Worm (Caenorhabditis elegans) whole organism, young adult: ENCODE measurements around the gene gos-28.

Experiments used
- B0019.2 ChIP-seq: fragments of 200-800 bp; sonication (Bioruptor generic); conservative IDR thresholded peaks from 2 replicates; pipeline ENCODE4 v1.3.6; 2022; ENCODE audit warnings: missing genetic modification reagents, missing genetic modification characterization, missing compliant biosample characterization
- C17E4.6 ChIP-seq: fragments of 200-800 bp; sonication (Bioruptor generic); IDR thresholded peaks from 2 replicates; pipeline ENCODE4 v1.3.6; 2022; ENCODE audit warnings: missing genetic modification reagents, missing genetic modification characterization, missing compliant biosample characterization
- F22D6.2 ChIP-seq: sonication (generic microtip); optimal IDR thresholded peaks from 2 replicates; lab custom pipeline; 2016; ENCODE audit warnings: mild to moderate bottlenecking, missing genetic modification characterization, missing compliant biosample characterization
- F57A8.1 ChIP-seq: fragments of 200-800 bp; sonication (Bioruptor generic); optimal IDR thresholded peaks from 2 replicates; lab custom pipeline; 2018; ENCODE audit warnings: mild to moderate bottlenecking, missing genetic modification characterization, moderate library complexity, missing compliant biosample characterization
- Y95B8A.8 ChIP-seq: fragments of 200-800 bp; sonication (Bioruptor generic); IDR thresholded peaks from 2 replicates; pipeline ENCODE4 v1.3.6; 2022; ENCODE audit warnings: missing genetic modification reagents, missing genetic modification characterization, missing compliant biosample characterization
- ZK185.1 ChIP-seq: sonication (generic microtip); optimal IDR thresholded peaks from 2 replicates; lab custom pipeline; 2016; ENCODE audit warnings: mild to moderate bottlenecking, missing genetic modification characterization, missing compliant biosample characterization; ENCODE audit not compliant: poor library complexity, severe bottlenecking
- attf-5 ChIP-seq: fragments of 200-800 bp; sonication (Bioruptor generic); optimal IDR thresholded peaks from 2 replicates; lab custom pipeline; 2018; ENCODE audit warnings: mild to moderate bottlenecking, missing genetic modification characterization, missing compliant biosample characterization
- cebp-1 ChIP-seq, 2 experiments: fragments of 200-800 bp in 1 of 2; sonication (Bioruptor generic) in 1 of 2; sonication (generic microtip) in 1 of 2; IDR thresholded peaks in 1 of 2; optimal IDR thresholded peaks in 1 of 2; 2 replicates each; pipeline versions ENCODE4 v1.3.6 to Lab custom; 2017 to 2022; ENCODE audit warnings: missing compliant biosample characterization in 2 of 2, missing genetic modification characterization in 2 of 2, mild to moderate bottlenecking in 1 of 2, missing genetic modification reagents in 1 of 2, moderate library complexity in 1 of 2
- ceh-40 ChIP-seq: fragments of 200-800 bp; sonication (Bioruptor generic); IDR thresholded peaks from 2 replicates; pipeline ENCODE4 v1.3.6; 2022; ENCODE audit warnings: missing genetic modification characterization, missing compliant biosample characterization
- chd-7 ChIP-seq: sonication (generic microtip); optimal IDR thresholded peaks from 2 replicates; lab custom pipeline; 2016; ENCODE audit warnings: mild to moderate bottlenecking, missing genetic modification characterization, moderate library complexity, missing compliant biosample characterization
- dox-1 ChIP-seq: fragments of 200-800 bp; sonication (Bioruptor generic); IDR thresholded peaks from 2 replicates; pipeline ENCODE4 v1.3.6; 2022; ENCODE audit warnings: missing genetic modification reagents, missing genetic modification characterization, missing compliant biosample characterization
- dpff-1 ChIP-seq: sonication (generic microtip); optimal IDR thresholded peaks from 2 replicates; lab custom pipeline; 2017; ENCODE audit warnings: mild to moderate bottlenecking, missing genetic modification characterization, missing compliant biosample characterization
- egrh-3 ChIP-seq: fragments of 200-800 bp; sonication (Bioruptor generic); IDR thresholded peaks from 2 replicates; pipeline ENCODE4 v1.3.6; 2022; ENCODE audit warnings: missing genetic modification reagents, missing genetic modification characterization, missing compliant biosample characterization
- ekl-4 ChIP-seq: fragments of 200-800 bp; sonication (Bioruptor generic); IDR thresholded peaks from 2 replicates; pipeline ENCODE4 v1.3.6; 2022; ENCODE audit warnings: missing genetic modification reagents, missing genetic modification characterization, missing compliant biosample characterization
- fkh-3 ChIP-seq: sonication (generic microtip); optimal IDR thresholded peaks from 2 replicates; lab custom pipeline; 2016; ENCODE audit warnings: mild to moderate bottlenecking, missing genetic modification characterization, missing compliant biosample characterization
- lag-1 ChIP-seq: fragments of 200-800 bp; sonication (Bioruptor generic); IDR thresholded peaks from 2 replicates; pipeline ENCODE4 v1.3.6; 2022; ENCODE audit warnings: missing genetic modification reagents, missing genetic modification characterization, missing compliant biosample characterization
- lin-26 ChIP-seq: fragments of 200-800 bp; sonication (Bioruptor generic); IDR thresholded peaks from 2 replicates; pipeline ENCODE4 v1.3.6; 2022; ENCODE audit warnings: missing genetic modification reagents, missing genetic modification characterization, missing compliant biosample characterization
- lin-40 ChIP-seq: sonication (generic microtip); optimal IDR thresholded peaks from 2 replicates; lab custom pipeline; 2016; ENCODE audit warnings: missing genetic modification characterization, mild to moderate bottlenecking, missing compliant biosample characterization, missing genotype, missing genetic modification reagents
- lir-1 ChIP-seq: fragments of 200-800 bp; sonication (Bioruptor generic); conservative IDR thresholded peaks from 2 replicates; pipeline ENCODE4 v1.3.6; 2022; ENCODE audit warnings: missing genetic modification reagents, missing genetic modification characterization, missing compliant biosample characterization
- lsy-27 ChIP-seq: sonication (generic microtip); optimal IDR thresholded peaks from 2 replicates; lab custom pipeline; 2017; ENCODE audit warnings: missing genetic modification characterization, mild to moderate bottlenecking, missing compliant biosample characterization, antibody characterized with exemption, missing genotype, borderline replicate concordance; ENCODE audit not compliant: insufficient read depth
- madf-6 ChIP-seq: fragments of 200-800 bp; sonication (Bioruptor generic); IDR thresholded peaks from 2 replicates; pipeline ENCODE4 v1.3.6; 2022; ENCODE audit warnings: missing genetic modification reagents, missing genetic modification characterization, missing compliant biosample characterization
- madf-8 ChIP-seq: fragments of 200-800 bp; sonication (Bioruptor generic); conservative IDR thresholded peaks from 2 replicates; pipeline ENCODE4 v1.3.6; 2022; ENCODE audit warnings: missing genetic modification reagents, missing genetic modification characterization, missing compliant biosample characterization
- nfya-2 ChIP-seq: fragments of 200-800 bp; sonication (Bioruptor generic); IDR thresholded peaks from 2 replicates; pipeline ENCODE4 v1.3.6; 2022; ENCODE audit warnings: missing genetic modification reagents, missing genetic modification characterization, missing compliant biosample characterization
- nhr-120 ChIP-seq: fragments of 200-800 bp; sonication (Bioruptor generic); IDR thresholded peaks from 2 replicates; pipeline ENCODE4 v1.3.6; 2022; ENCODE audit warnings: missing genetic modification characterization, missing compliant biosample characterization
- nhr-90 ChIP-seq: sonication (generic microtip); optimal IDR thresholded peaks from 2 replicates; lab custom pipeline; 2016; ENCODE audit warnings: missing genotype, mild to moderate bottlenecking, missing genetic modification characterization, missing compliant biosample characterization
- pbrm-1 ChIP-seq: fragments of 200-800 bp; sonication (Bioruptor generic); IDR thresholded peaks from 2 replicates; pipeline ENCODE4 v1.3.6; 2022; ENCODE audit warnings: missing genetic modification reagents, missing genetic modification characterization, missing compliant biosample characterization
- rpc-1 ChIP-seq, 2 experiments: fragments of 150-350 bp in 1 of 2; sonication (generic microtip) in 1 of 2; optimal IDR thresholded peaks; 2 replicates each; lab custom pipeline; 2014 to 2018; ENCODE audit warnings: missing biosample characterization in 1 of 2, missing genetic modification characterization in 1 of 2, missing genetic modification reagents in 1 of 2, missing genotype in 1 of 2
- sdz-38 ChIP-seq: sonication (generic microtip); optimal IDR thresholded peaks from 2 replicates; lab custom pipeline; 2016; ENCODE audit warnings: missing genotype, missing genetic modification characterization, missing compliant biosample characterization
- snpc-1.1 ChIP-seq: sonication (generic microtip); optimal IDR thresholded peaks from 2 replicates; lab custom pipeline; 2017; ENCODE audit warnings: missing genetic modification characterization, mild to moderate bottlenecking, missing compliant biosample characterization, antibody characterized with exemption, moderate library complexity, missing genotype, missing genetic modification reagents; ENCODE audit not compliant: insufficient read depth
- snpc-1.3 ChIP-seq: sonication (generic microtip); optimal IDR thresholded peaks from 2 replicates; lab custom pipeline; 2017; ENCODE audit warnings: missing genetic modification characterization, mild to moderate bottlenecking, missing compliant biosample characterization, antibody characterized with exemption, moderate library complexity, missing genotype, missing genetic modification reagents; ENCODE audit not compliant: insufficient read depth
- sptf-2 ChIP-seq: fragments of 200-800 bp; sonication (Bioruptor generic); optimal IDR thresholded peaks from 2 replicates; lab custom pipeline; 2018; ENCODE audit warnings: mild to moderate bottlenecking, missing genetic modification characterization, missing compliant biosample characterization
- tbp1 ChIP-seq: fragments of 200-800 bp; sonication (Bioruptor generic); optimal IDR thresholded peaks from 2 replicates; lab custom pipeline; 2018; ENCODE audit warnings: mild to moderate bottlenecking, missing genetic modification characterization, missing compliant biosample characterization
- ztf-22 ChIP-seq: fragments of 200-800 bp; sonication (Bioruptor generic); optimal IDR thresholded peaks from 2 replicates; lab custom pipeline; 2018; ENCODE audit warnings: mild to moderate bottlenecking, missing genetic modification characterization, moderate library complexity, missing compliant biosample characterization
- ztf-3 ChIP-seq: fragments of 200-800 bp; sonication (Bioruptor generic); optimal IDR thresholded peaks from 2 replicates; lab custom pipeline; 2018; ENCODE audit warnings: mild to moderate bottlenecking, missing genetic modification characterization, missing compliant biosample characterization

The gos-28 gene

DNA sequence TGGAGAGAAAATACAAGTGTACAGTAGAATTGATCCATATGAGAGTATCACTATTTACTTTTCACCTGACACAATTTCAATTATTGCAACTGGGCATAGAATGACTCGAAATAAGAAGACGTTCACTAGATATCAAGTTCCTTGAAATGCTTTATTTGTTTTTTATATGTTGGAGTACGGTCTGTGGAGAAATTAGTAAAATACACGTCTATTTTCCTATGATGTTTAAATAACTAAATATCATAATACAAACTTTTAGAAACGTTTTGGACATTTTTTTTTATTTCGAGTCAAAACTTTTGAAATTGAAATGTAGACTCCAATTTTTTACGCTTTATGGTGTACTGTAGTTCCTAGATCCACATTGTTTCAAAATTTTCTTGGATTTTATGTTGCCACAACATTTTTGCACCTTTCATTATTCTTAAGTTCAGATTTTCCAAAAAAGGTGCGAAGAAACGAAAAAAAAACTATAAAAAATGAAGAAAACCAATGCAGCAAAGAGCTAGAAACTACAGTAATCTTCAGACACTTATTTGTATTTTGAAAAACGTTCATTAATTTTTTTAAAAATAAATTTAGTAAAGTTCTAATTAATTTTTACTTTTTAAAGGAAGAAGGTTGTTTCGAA is 20.5 kb upstream of the gos-28 start (continued):
- TF ChIP-seq chd-7: peak; percentile 39
- no peak for TF ChIP-seq B0019.2 (GFP tag; lab: Robert Waterston, UW)
- TF ChIP-seq lin-26 (GFP tag; lab: Robert Waterston, UW): peak; percentile 14; the same call in 1 of the 2 replicates
- TF ChIP-seq snpc-1.1 (tag; lab: Kevin White, UChicago): no peak
- TF ChIP-seq madf-6 (GFP tag; lab: Robert Waterston, UW): no peak
- no peak for TF ChIP-seq ekl-4 (GFP tag; lab: Robert Waterston, UW)
- TF ChIP-seq sptf-2: no peak
- TF ChIP-seq nhr-90: no peak
- no peak for TF ChIP-seq ZK185.1 (tag; lab: Kevin White, UChicago)
- no peak for TF ChIP-seq egrh-3
- TF ChIP-seq nfya-2 (GFP tag; lab: Robert Waterston, UW): no peak
- TF ChIP-seq pbrm-1 (GFP tag; lab: Robert Waterston, UW): 0 out of 2 replicates have a peak, but pooled peaks have one; percentile 36
- no peak for TF ChIP-seq cebp-1 (GFP tag; IDR thresholded peaks at IDR 0.05; lab: Robert Waterston, UW)
- peak; percentile 43 for TF ChIP-seq cebp-1 (tag; optimal IDR thresholded peaks at IDR 0.05; lab: Kevin White, UChicago)
- no peak for TF ChIP-seq sdz-38 (tag; lab: Kevin White, UChicago)
- TF ChIP-seq lag-1 (GFP tag; lab: Robert Waterston, UW): no peak
- no peak for TF ChIP-seq dpff-1 (tag; lab: Kevin White, UChicago)
- TF ChIP-seq nhr-120 (GFP tag; lab: Robert Waterston, UW): no peak
- peak; percentile 48 for TF ChIP-seq lin-40 (tag; lab: Kevin White, UChicago)

DNA sequence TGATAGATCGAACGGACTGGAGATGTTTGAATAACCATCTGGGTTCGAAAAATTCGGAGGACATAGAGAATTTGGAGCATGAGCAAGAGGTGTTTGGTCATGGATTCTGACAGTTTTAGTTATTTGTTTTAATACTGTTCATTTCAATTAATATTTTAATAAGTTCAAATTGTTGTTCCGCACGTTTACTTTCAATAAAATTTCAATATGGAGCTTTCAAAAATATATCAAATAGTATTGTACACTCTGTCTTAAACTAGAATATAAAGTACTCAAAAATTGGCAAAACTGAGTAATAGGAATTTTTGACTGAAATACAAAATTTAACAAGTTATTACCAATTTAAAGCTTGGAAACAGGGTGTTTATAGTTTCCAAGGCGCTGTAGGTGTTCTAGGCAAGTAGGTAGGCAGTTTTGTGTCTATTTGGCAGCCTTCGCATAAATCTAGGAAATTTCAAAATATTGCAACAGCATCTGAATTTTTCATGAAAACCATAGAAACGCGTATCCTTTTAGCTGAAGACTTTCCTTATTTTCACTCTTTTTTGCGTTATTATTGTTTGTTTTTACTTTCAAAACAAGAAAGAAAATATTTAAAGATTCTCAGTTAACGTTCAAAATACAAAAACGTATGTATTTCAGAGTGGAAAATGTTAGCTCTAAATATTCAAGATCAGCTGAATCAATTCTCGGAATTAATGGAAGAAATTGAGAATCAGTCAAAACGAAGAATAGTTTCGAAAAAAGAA is 18.2 kb upstream of the gos-28 start, which contains the start of the genes T20B12.5 and T20B12.4:
T20B12.5 (minus strand) TSS at position 101 of the 749 bp plus-strand sequence.
T20B12.4 (plus strand) TSS at position 699 of the 749 bp plus-strand sequence.
- no peak for TF ChIP-seq snpc-1.3 (tag; lab: Kevin White, UChicago)
- no peak for TF ChIP-seq rpc-1 (optimal IDR thresholded peaks at IDR 0.05; lab: Kevin White, UChicago)
- no peak for TF ChIP-seq rpc-1 (tag; optimal IDR thresholded peaks at IDR 0.05; lab: Kevin White, UChicago)
- TF ChIP-seq lir-1: no peak
- TF ChIP-seq ztf-3: no peak
- no peak for TF ChIP-seq dox-1 (GFP tag; lab: Robert Waterston, UW)
- TF ChIP-seq madf-8 (GFP tag; lab: Robert Waterston, UW): no peak
- TF ChIP-seq F22D6.2 (tag; lab: Kevin White, UChicago): no peak
- TF ChIP-seq dpff-1 (tag; lab: Kevin White, UChicago): no peak
- no peak for TF ChIP-seq Y95B8A.8
- TF ChIP-seq fkh-3 (tag; lab: Kevin White, UChicago): no peak
- no peak for TF ChIP-seq attf-5 (GFP tag; lab: Kevin White, UChicago)
- no peak for TF ChIP-seq pbrm-1 (GFP tag; lab: Robert Waterston, UW)
- no peak for TF ChIP-seq F57A8.1
- TF ChIP-seq lsy-27 (tag; lab: Kevin White, UChicago): no peak
- TF ChIP-seq ceh-40 (GFP tag; lab: Robert Waterston, UW): no peak
- no peak for TF ChIP-seq C17E4.6 (GFP tag; lab: Robert Waterston, UW)

ce11 chrIII:7365602-7366001 is 16.6 kb upstream of the gos-28 start, which contains the start of gene F08F8.11:
TSS of gene F08F8.11 (plus strand) at chrIII:7365902.
- TF ChIP-seq ztf-22 (GFP tag; lab: Kevin White, UChicago) (no peak), tbp1 (GFP tag; lab: Kevin White, UChicago) (no peak), lir-1 (no peak)
